Worm (Caenorhabditis elegans): ENCODE results near the gene C18H9.5.

Gene C18H9.5

DNA sequence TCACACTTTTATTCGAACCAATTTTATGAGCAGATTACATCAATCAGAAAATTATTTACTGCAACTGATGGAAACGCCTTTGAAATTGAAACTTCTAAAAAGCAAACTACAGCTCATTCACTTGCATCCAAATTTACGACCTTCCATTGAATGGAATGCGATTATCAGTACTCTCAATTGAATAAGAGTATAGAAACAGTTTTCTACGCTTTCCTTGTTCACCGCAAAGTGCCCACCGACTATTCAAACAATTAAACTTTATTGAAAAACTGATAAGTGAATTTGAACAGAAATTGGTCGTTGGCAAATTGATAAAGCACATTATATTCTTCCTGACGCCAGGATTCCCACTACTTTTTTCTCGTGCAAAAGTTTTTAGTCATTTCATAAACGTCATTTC lies 29.5 kb downstream of the C18H9.5 start:
- TF ChIP-seq elt-2 (tag; optimal IDR thresholded peaks at IDR 0.05) (peak; percentile 84), ceh-9 (tag; optimal IDR thresholded peaks at IDR 0.05) (no peak), pqm-1 (tag; optimal IDR thresholded peaks at IDR 0.05) (peak; percentile 39), zag-1 (tag; optimal IDR thresholded peaks at IDR 0.05) (no peak)

DNA sequence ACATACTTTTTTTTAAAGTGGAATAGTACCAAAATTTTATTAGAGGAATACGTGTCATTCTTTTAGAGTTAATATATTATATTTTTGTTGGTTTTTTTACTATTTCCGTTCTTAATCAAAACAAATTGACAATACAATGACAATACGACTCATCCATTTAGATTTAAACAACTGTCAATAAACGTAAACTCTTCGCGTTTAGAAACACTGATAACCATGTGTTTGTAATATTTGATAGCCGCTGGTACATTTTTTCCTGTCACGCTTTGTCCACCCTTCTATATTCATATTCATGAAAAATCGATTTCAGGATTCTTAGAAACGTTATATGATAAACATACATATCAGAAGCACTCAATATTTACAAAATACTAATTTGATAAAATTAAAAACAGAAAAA lies 31.6 kb downstream of the C18H9.5 start:
- TF ChIP-seq ztf-4 (tag; optimal IDR thresholded peaks at IDR 0.05) (no peak), elt-2 (tag; optimal IDR thresholded peaks at IDR 0.05) (peak; percentile 39), daf-12 (tag; optimal IDR thresholded peaks at IDR 0.05) (no peak), hmg-11 (tag; optimal IDR thresholded peaks at IDR 0.05) (no peak), pha-4 (tag; optimal IDR thresholded peaks at IDR 0.05) (peak; percentile 4), zag-1 (tag; optimal IDR thresholded peaks at IDR 0.05) (no peak)

DNA sequence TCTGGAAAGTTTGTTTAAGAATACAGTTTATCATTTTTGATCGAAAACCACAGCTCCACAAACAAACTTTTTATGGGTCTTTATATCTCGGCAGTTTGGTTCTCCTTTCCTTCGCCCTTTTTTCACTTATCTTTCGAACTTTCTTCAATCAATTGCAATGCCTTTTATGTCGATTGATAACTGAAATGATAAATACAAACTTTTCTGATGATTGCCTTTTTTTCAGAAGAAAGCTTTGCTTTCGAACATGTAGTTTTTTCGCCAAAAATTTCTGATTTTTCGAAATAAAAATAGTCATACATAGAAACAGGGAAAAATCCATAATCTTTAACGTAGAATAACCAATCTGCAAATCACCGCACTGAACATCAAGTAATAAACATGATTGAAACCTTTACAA lies 34.2 kb downstream of the C18H9.5 start, which contains the start of gene T19D12.2:
Gene T19D12.2 (plus strand): TSS at position 125 of the 400 bp plus-strand sequence.
- TF ChIP-seq elt-2 (tag; optimal IDR thresholded peaks at IDR 0.05) (peak; percentile 79), skn-1 (tag; optimal IDR thresholded peaks at IDR 0.05) (no peak)

DNA sequence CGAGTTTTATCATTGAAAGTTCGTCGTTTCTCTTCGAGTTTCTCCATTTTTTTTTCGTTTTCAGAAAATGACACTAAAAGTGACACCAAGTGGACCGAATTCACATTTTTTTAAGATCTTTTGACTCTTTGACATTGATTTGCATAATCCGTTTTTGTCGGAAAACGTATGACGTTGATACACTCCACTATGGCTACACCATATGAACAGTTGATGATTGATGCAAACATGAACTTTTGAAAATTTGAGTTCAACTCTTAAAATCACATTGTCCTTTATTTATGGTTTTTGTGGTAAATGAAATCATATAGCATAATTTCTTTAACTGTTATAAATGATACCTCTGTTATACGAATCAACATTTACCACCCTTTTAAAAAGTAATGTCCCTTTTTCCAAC lies 36.6 kb downstream of the C18H9.5 start, which contains the start of gene T19D12.10:
Gene T19D12.10 (minus strand): TSS at position 101 of the 400 bp plus-strand sequence.
- no peak for TF ChIP-seq nhr-25 (tag; optimal IDR thresholded peaks at IDR 0.05)
- no peak for TF ChIP-seq nhr-76 (tag; optimal IDR thresholded peaks at IDR 0.05)
- TF ChIP-seq ama-1 (optimal IDR thresholded peaks at IDR 0.05): no peak
- no peak for TF ChIP-seq elt-3 (tag; optimal IDR thresholded peaks at IDR 0.05)
- TF ChIP-seq elt-2 (tag; optimal IDR thresholded peaks at IDR 0.05): no peak
- no peak for TF ChIP-seq nhr-77 (tag; optimal IDR thresholded peaks at IDR 0.05)
- TF ChIP-seq nhr-237 (tag; optimal IDR thresholded peaks at IDR 0.05): no peak
- TF ChIP-seq ceh-28 (tag; optimal IDR thresholded peaks at IDR 0.05): no peak

DNA sequence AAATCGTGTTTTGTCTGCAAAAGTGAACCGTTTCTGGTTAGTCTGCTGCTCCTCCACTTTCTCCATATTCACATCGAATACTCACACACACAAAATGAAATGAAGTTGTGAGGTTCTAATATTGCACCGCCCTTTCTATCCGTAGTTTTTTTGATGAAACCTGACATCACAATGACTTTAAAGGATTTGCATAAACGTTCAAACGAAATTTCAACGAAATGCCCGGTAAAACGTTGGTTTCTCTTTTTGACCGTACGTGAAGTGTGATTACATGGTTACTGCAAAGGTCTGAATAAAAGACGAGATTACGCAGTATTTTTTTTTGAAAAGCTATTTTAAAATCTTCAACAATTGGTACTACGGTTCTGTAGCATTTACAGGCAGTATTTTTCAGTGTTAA lies 41.1 kb downstream of the C18H9.5 start, which contains the start of gene T19D12.9:
Gene T19D12.9 (minus strand): TSS at position 101 of the 400 bp plus-strand sequence.
- TF ChIP-seq nhr-23 (tag; optimal IDR thresholded peaks at IDR 0.05): no peak
- no peak for TF ChIP-seq nfya-1 (tag; optimal IDR thresholded peaks at IDR 0.05; ENCODE audit: insufficient read depth)
- TF ChIP-seq nhr-77 (tag; optimal IDR thresholded peaks at IDR 0.05): no peak

DNA sequence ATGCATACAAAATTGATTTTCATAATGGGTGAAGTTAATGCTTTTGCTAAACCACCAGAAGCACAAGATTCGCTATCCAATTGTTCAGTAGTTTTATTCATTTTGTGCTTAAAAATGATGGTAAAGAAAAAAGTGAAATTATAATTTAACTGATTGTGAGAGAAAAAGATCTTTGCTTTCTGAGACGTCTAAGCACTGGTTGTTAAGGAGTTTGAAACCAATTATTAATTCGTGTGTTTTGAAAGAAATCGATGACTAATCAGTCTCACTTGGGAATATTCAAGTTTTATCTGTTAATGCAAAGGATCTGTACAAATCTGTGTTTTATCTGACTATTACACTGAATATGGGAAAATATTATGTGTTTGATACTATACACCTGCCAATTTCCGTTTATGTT lies 43.6 kb downstream of the C18H9.5 start, which contains the start of gene sra-26:
Gene sra-26 (minus strand): TSS at position 101 of the 400 bp plus-strand sequence.
- TF ChIP-seq lin-15B (tag; optimal IDR thresholded peaks at IDR 0.05) (no peak), jun-1 (tag; optimal IDR thresholded peaks at IDR 0.05) (no peak)

DNA sequence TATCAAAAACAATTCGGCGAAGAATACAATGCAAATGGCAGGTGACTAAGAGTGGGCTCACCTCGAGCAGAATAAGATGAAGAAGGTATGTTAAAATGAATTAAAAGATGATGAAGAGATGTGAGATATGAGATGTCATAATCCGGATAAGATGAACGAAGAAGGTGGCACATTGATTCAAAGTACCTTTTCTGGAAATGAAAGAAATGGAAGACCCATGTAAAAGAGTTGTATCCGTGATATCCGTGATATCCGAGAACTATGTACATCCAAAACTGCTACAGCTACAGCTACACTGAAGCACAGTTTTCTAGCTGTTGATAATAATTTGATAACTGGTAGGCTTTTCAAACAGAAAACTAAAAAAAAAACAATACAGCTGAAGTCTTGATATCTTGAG lies 46.3 kb downstream of the C18H9.5 start, which contains the start of gene oig-8:
Gene oig-8 (minus strand): TSS at position 101 of the 400 bp plus-strand sequence.
- TF ChIP-seq nhr-11 (tag; optimal IDR thresholded peaks at IDR 0.05) (no peak), ztf-11 (tag; optimal IDR thresholded peaks at IDR 0.05) (no peak), tbx-2 (tag; optimal IDR thresholded peaks at IDR 0.05) (no peak), ztf-4 (tag; optimal IDR thresholded peaks at IDR 0.05) (no peak), ceh-82 (tag; optimal IDR thresholded peaks at IDR 0.05) (no peak), sea-2 (GFP tag; optimal IDR thresholded peaks at IDR 0.05) (no peak), mdl-1 (tag; optimal IDR thresholded peaks at IDR 0.05) (no peak), jun-1 (tag; optimal IDR thresholded peaks at IDR 0.05) (no peak), unc-39 (tag; optimal IDR thresholded peaks at IDR 0.05) (no peak)

DNA sequence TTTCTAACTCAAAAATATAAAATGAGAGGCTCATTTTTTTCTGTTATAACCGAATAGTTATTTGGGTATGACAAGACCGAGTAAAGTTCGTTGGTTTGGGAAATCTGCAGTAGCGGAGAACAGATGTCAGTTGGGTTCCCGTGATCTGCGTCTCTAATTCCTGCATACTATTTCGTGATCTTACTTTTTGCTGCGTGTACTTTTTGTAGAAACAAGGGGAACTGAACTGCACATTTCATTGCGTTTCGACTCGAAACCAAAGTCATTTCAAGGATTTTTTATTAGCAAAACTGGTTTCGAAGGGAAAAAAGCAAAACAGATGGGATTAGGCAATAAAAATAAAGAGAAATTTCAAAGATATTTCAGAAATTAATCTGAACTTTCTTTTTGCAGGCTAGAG lies 48.5 kb downstream of the C18H9.5 start:
- TF ChIP-seq lsy-12 (tag; optimal IDR thresholded peaks at IDR 0.05): no peak
- TF ChIP-seq nhr-67 (tag; optimal IDR thresholded peaks at IDR 0.05): no peak
- TF ChIP-seq elt-2 (tag; optimal IDR thresholded peaks at IDR 0.05): no peak
- TF ChIP-seq pha-4 (tag; optimal IDR thresholded peaks at IDR 0.05): no peak
- TF ChIP-seq zag-1 (tag; optimal IDR thresholded peaks at IDR 0.05): no peak
- no peak for TF ChIP-seq egl-27 (tag; optimal IDR thresholded peaks at IDR 0.05)
- TF ChIP-seq snpc-4 (tag; optimal IDR thresholded peaks at IDR 0.05): no peak
- no peak for TF ChIP-seq elt-3 (tag; optimal IDR thresholded peaks at IDR 0.05)
- no peak for TF ChIP-seq nhr-28 (tag; optimal IDR thresholded peaks at IDR 0.05)
